Fruit fly (Drosophila melanogaster) whole organism, embryonic: ENCODE measurements around the gene Cdc6.
A peak's percentile ranks its signal among the peaks of the same experiment; 100 is the strongest.

Source experiments
- ATbp ChIP-seq: fragments of 200-800 bp; sonication (Bioruptor generic); optimal IDR thresholded peaks from 2 replicates; lab custom pipeline; 2017; ENCODE audit warnings: missing biosample characterization, mild to moderate bottlenecking, missing genetic modification characterization, missing genetic modification reagents
- Bdp1 ChIP-seq: fragments of 200-800 bp; sonication (Bioruptor generic); optimal IDR thresholded peaks from 3 replicates; lab custom pipeline; 2016; ENCODE audit warnings: missing biosample characterization, missing genetic modification characterization
- CG10959 ChIP-seq: fragments of 200-800 bp; sonication (Bioruptor generic); IDR thresholded peaks from 2 replicates; pipeline ENCODE4 v1.3.6; 2022; ENCODE audit warnings: missing biosample characterization, missing genetic modification characterization
- CG14441 ChIP-seq: fragments of 200-800 bp; sonication (Bioruptor generic); IDR thresholded peaks from 2 replicates; pipeline ENCODE4 v1.3.6; 2022; ENCODE audit warnings: missing biosample characterization, missing genetic modification characterization
- CG15073 ChIP-seq: fragments of 200-800 bp; sonication (Bioruptor generic); optimal IDR thresholded peaks from 2 replicates; lab custom pipeline; 2016; ENCODE audit warnings: missing biosample characterization, missing genetic modification characterization
- CG1602 ChIP-seq: fragments of 200-800 bp; sonication (Bioruptor generic); optimal IDR thresholded peaks from 3 replicates; lab custom pipeline; 2016; ENCODE audit warnings: missing biosample characterization, missing genetic modification characterization
- CG16815 ChIP-seq: fragments of 200-800 bp; sonication (Bioruptor generic); optimal IDR thresholded peaks from 3 replicates; lab custom pipeline; 2017; ENCODE audit warnings: missing biosample characterization, mild to moderate bottlenecking, missing genetic modification characterization
- CG17829 ChIP-seq: fragments of 200-800 bp; optimal IDR thresholded peaks from 2 replicates; lab custom pipeline; 2019; ENCODE audit warnings: missing biosample characterization, mild to moderate bottlenecking, missing genetic modification characterization, moderate library complexity
- CG18599 ChIP-seq: fragments of 200-800 bp; sonication (Bioruptor generic); optimal IDR thresholded peaks from 3 replicates; lab custom pipeline; 2017; ENCODE audit warnings: missing biosample characterization, missing genetic modification characterization, mild to moderate bottlenecking, moderate library complexity, missing genetic modification reagents
- CG18619 ChIP-seq: fragments of 200-800 bp; sonication (Bioruptor generic); optimal IDR thresholded peaks from 3 replicates; lab custom pipeline; 2017; ENCODE audit warnings: missing biosample characterization, mild to moderate bottlenecking, missing genetic modification characterization
- CG2129 ChIP-seq: fragments of 200-800 bp; sonication (Bioruptor generic); IDR thresholded peaks from 2 replicates; pipeline ENCODE4 v1.3.6; 2022; ENCODE audit warnings: missing biosample characterization, missing genetic modification characterization; ENCODE audit not compliant: partially characterized antibody
- CG31441 ChIP-seq: fragments of 200-800 bp; sonication (Bioruptor generic); IDR thresholded peaks from 2 replicates; pipeline ENCODE4 v1.3.6; 2022; ENCODE audit warnings: missing biosample characterization, missing genetic modification characterization
- CG32767 ChIP-seq: fragments of 200-800 bp; sonication (Bioruptor generic); IDR thresholded peaks from 2 replicates; pipeline ENCODE4 v1.3.6; 2022; ENCODE audit warnings: missing biosample characterization, missing genetic modification characterization
- CG6654 ChIP-seq: fragments of 200-800 bp; sonication (Bioruptor generic); optimal IDR thresholded peaks from 2 replicates; lab custom pipeline; 2017; ENCODE audit warnings: missing biosample characterization, mild to moderate bottlenecking, missing genetic modification characterization
- CG6689 ChIP-seq: fragments of 200-800 bp; sonication (Bioruptor generic); IDR thresholded peaks from 2 replicates; pipeline ENCODE4 v1.3.6; 2022; ENCODE audit warnings: missing biosample characterization, missing genetic modification characterization
- CG7357 ChIP-seq: fragments of 200-800 bp; sonication (Bioruptor generic); IDR thresholded peaks from 3 replicates; pipeline ENCODE4 v1.3.6; 2022; ENCODE audit warnings: missing biosample characterization, missing genetic modification characterization
- CG8281 ChIP-seq: fragments of 200-800 bp; sonication (Bioruptor generic); optimal IDR thresholded peaks from 2 replicates; lab custom pipeline; 2018; ENCODE audit warnings: missing biosample characterization, mild to moderate bottlenecking, missing genetic modification characterization, moderate library complexity
- CG9215 ChIP-seq: fragments of 200-800 bp; sonication (Bioruptor generic); IDR thresholded peaks from 2 replicates; pipeline ENCODE4 v1.3.6; 2022; ENCODE audit warnings: missing biosample characterization, missing genetic modification characterization
- CTCF ChIP-seq: fragments of 200-800 bp; sonication (Bioruptor generic); optimal IDR thresholded peaks from 2 replicates; lab custom pipeline; 2017; ENCODE audit warnings: missing biosample characterization, mild to moderate bottlenecking, missing genetic modification characterization, moderate library complexity
- D ChIP-seq, 2 experiments: fragments of 200-800 bp in 1 of 2; fragments of >200 bp in 1 of 2; sonication (Bioruptor generic) in 1 of 2; optimal IDR thresholded peaks; 2 replicates in 1 of 2; 3 replicates in 1 of 2; lab custom pipeline; 2017; ENCODE audit warnings: mild to moderate bottlenecking in 1 of 2, missing biosample characterization in 1 of 2, missing genetic modification characterization in 1 of 2, missing genetic modification reagents in 1 of 2
- D19A ChIP-seq: fragments of 200-800 bp; optimal IDR thresholded peaks from 3 replicates; lab custom pipeline; 2019; ENCODE audit warnings: missing biosample characterization, mild to moderate bottlenecking, missing genetic modification characterization, moderate library complexity
- Drgx ChIP-seq: fragments of 200-800 bp; sonication (Bioruptor generic); IDR thresholded peaks from 2 replicates; pipeline ENCODE4 v1.3.6; 2022; ENCODE audit warnings: missing biosample characterization, missing genetic modification characterization
- HLH54F ChIP-seq: fragments of 200-800 bp; sonication (Bioruptor generic); optimal IDR thresholded peaks from 3 replicates; lab custom pipeline; 2016; ENCODE audit warnings: missing biosample characterization, missing genetic modification characterization
- Hr51 ChIP-seq, 2 experiments: fragments of 200-800 bp; sonication (Bioruptor generic); optimal IDR thresholded peaks; 2 replicates in 1 of 2; 3 replicates in 1 of 2; lab custom pipeline; 2016 to 2018; ENCODE audit warnings: missing biosample characterization in 2 of 2, missing genetic modification characterization in 2 of 2, mild to moderate bottlenecking in 1 of 2, moderate library complexity in 1 of 2
- Nf-YB ChIP-seq: fragments of 200-800 bp; sonication (Bioruptor generic); optimal IDR thresholded peaks from 3 replicates; lab custom pipeline; 2019; ENCODE audit warnings: missing biosample characterization, mild to moderate bottlenecking, missing genetic modification characterization, moderate library complexity
- Rfx ChIP-seq: fragments of 200-800 bp; sonication (Bioruptor generic); IDR thresholded peaks from 2 replicates; pipeline ENCODE4 v1.3.6; 2022; ENCODE audit warnings: missing biosample characterization, missing genetic modification characterization
- Taf1 ChIP-seq: fragments of 200-800 bp; sonication (Bioruptor generic); IDR thresholded peaks from 2 replicates; pipeline ENCODE4 v1.3.6; 2022; ENCODE audit warnings: missing biosample characterization, missing genetic modification characterization
- ato ChIP-seq: fragments of 200-800 bp; sonication (Bioruptor generic); IDR thresholded peaks from 2 replicates; pipeline ENCODE4 v1.3.6; 2022; ENCODE audit warnings: missing biosample characterization, missing genetic modification characterization; ENCODE audit not compliant: partially characterized antibody
- bsh ChIP-seq, 2 experiments: fragments of 200-800 bp; sonication (Bioruptor generic); optimal IDR thresholded peaks; 2 replicates each; lab custom pipeline; 2017 to 2018; ENCODE audit warnings: mild to moderate bottlenecking in 2 of 2, missing biosample characterization in 2 of 2, missing genetic modification characterization in 2 of 2, moderate library complexity in 1 of 2
- chif ChIP-seq, 2 experiments: fragments of 200-800 bp; sonication (Bioruptor generic); optimal IDR thresholded peaks; 3 replicates each; lab custom pipeline; 2016; ENCODE audit warnings: missing biosample characterization in 2 of 2, missing genetic modification characterization in 2 of 2
- dmrt99B ChIP-seq: fragments of 200-800 bp; sonication (Bioruptor generic); optimal IDR thresholded peaks from 2 replicates; lab custom pipeline; 2018; ENCODE audit warnings: missing biosample characterization, mild to moderate bottlenecking, missing genetic modification characterization, moderate library complexity
- dysf ChIP-seq: fragments of 200-800 bp; sonication (Bioruptor generic); IDR thresholded peaks from 3 replicates; pipeline ENCODE4 v1.3.6; 2022; ENCODE audit warnings: missing biosample characterization, missing genetic modification characterization
- exex ChIP-seq: fragments of 200-800 bp; sonication (Bioruptor generic); optimal IDR thresholded peaks from 4 replicates; lab custom pipeline; 2018; ENCODE audit warnings: missing biosample characterization, mild to moderate bottlenecking, missing genetic modification characterization, moderate library complexity
- fd102C ChIP-seq: fragments of 200-800 bp; sonication (Bioruptor generic); optimal IDR thresholded peaks from 2 replicates; lab custom pipeline; 2018; ENCODE audit warnings: missing biosample characterization, mild to moderate bottlenecking, missing genetic modification characterization, moderate library complexity
- h ChIP-seq: fragments of >200 bp; optimal IDR thresholded peaks from 2 replicates; lab custom pipeline; 2017
- jing ChIP-seq: fragments of 200-800 bp; sonication (Bioruptor generic); optimal IDR thresholded peaks from 2 replicates; lab custom pipeline; 2018; ENCODE audit warnings: missing biosample characterization, mild to moderate bottlenecking, missing genetic modification characterization
- lbe ChIP-seq: fragments of 200-800 bp; sonication (Bioruptor generic); optimal IDR thresholded peaks from 2 replicates; lab custom pipeline; 2016; ENCODE audit warnings: missing biosample characterization, mild to moderate bottlenecking, missing genetic modification characterization
- nom ChIP-seq: fragments of 200-800 bp; sonication (Bioruptor generic); optimal IDR thresholded peaks from 2 replicates; lab custom pipeline; 2017; ENCODE audit warnings: missing biosample characterization, missing genetic modification characterization, mild to moderate bottlenecking, moderate library complexity, missing genetic modification reagents
- oc ChIP-seq: fragments of 200-800 bp; sonication (Bioruptor generic); optimal IDR thresholded peaks from 2 replicates; lab custom pipeline; 2018; ENCODE audit warnings: missing biosample characterization, mild to moderate bottlenecking, missing genetic modification characterization, moderate library complexity
- pfk ChIP-seq: fragments of 200-800 bp; sonication (Bioruptor generic); optimal IDR thresholded peaks from 2 replicates; lab custom pipeline; 2018; ENCODE audit warnings: missing biosample characterization, mild to moderate bottlenecking, missing genetic modification characterization, moderate library complexity
- ranshi ChIP-seq: fragments of 200-800 bp; sonication (Bioruptor generic); IDR thresholded peaks from 2 replicates; pipeline ENCODE4 v1.3.6; 2022; ENCODE audit warnings: missing biosample characterization, missing genetic modification characterization
- row ChIP-seq: fragments of 200-800 bp; sonication (Bioruptor generic); IDR thresholded peaks from 3 replicates; pipeline ENCODE4 v1.3.6; 2022; ENCODE audit warnings: missing biosample characterization, missing genetic modification characterization
- shn ChIP-seq: fragments of 200-800 bp; sonication (Bioruptor generic); optimal IDR thresholded peaks from 3 replicates; lab custom pipeline; 2016; ENCODE audit warnings: missing biosample characterization, missing genetic modification characterization
- slbo ChIP-seq: fragments of 200-800 bp; sonication (Bioruptor generic); IDR thresholded peaks from 2 replicates; pipeline ENCODE4 v1.3.6; 2022; ENCODE audit warnings: missing biosample characterization, missing genetic modification characterization
- vvl ChIP-seq: fragments of 200-800 bp; sonication (Bioruptor generic); IDR thresholded peaks from 2 replicates; pipeline ENCODE4 v1.3.6; 2022; ENCODE audit warnings: missing biosample characterization, missing genetic modification characterization
- zf30C ChIP-seq: fragments of 200-800 bp; sonication (Bioruptor generic); optimal IDR thresholded peaks from 3 replicates; lab custom pipeline; 2018; ENCODE audit warnings: missing biosample characterization, mild to moderate bottlenecking, missing genetic modification characterization

Cdc6 gene

dm6 chr3L:8669847-8670622, 36.2 kb upstream of the Cdc6 start (continued):
- TF ChIP-seq row (GFP tag; lab: Robert Waterston, UW) (no peak), dmrt99B (no peak), Nf-YB (GFP tag; lab: Kevin White, UChicago) (no peak), jing (no peak), CG8281 (no peak), h (lab: Kevin White, UChicago) (no peak), dysf (GFP tag; lab: Robert Waterston, UW) (no peak), CG31441 (GFP tag; lab: Robert Waterston, UW) (no peak), chif (GFP tag; optimal IDR thresholded peaks at IDR 0.05; lab: Kevin White, UChicago) (no peak), ato (GFP tag; lab: Robert Waterston, UW) (no peak), oc (tag; lab: Kevin White, UChicago) (no peak), Rfx (no peak), zf30C (GFP tag; lab: Kevin White, UChicago) (no peak), CG6689 (GFP tag; lab: Robert Waterston, UW) (no peak), CG18619 (GFP tag; lab: Kevin White, UChicago) (no peak), exex (tag; lab: Kevin White, UChicago) (no peak), CTCF (GFP tag; lab: Kevin White, UChicago) (peak; percentile 16), CG18599 (no peak), CG7357 (GFP tag; lab: Robert Waterston, UW) (no peak), CG9215 (GFP tag; lab: Robert Waterston, UW) (no peak), vvl (GFP tag; lab: Robert Waterston, UW) (no peak), ATbp (no peak), slbo (GFP tag; lab: Robert Waterston, UW) (no peak)
- TF ChIP-seq, all 482 proteins: peak for 6

dm6 chr3L:8669087-8669486, 35.2 kb upstream of the Cdc6 start:
- TF ChIP-seq shn (GFP tag; lab: Kevin White, UChicago): no peak
- peak in 1 of 2 experiments; percentile 22 for TF ChIP-seq bsh (GFP tag; optimal IDR thresholded peaks at IDR 0.05; lab: Kevin White, UChicago)
- TF ChIP-seq lbe (GFP tag; lab: Kevin White, UChicago): peak; percentile 29
- TF ChIP-seq row (GFP tag; lab: Robert Waterston, UW): 0 out of 3 replicates have a peak, but pooled peaks have one; percentile 7
- TF ChIP-seq CG6654 (GFP tag; lab: Kevin White, UChicago): no peak
- TF ChIP-seq fd102C (GFP tag; lab: Kevin White, UChicago): no peak
- TF ChIP-seq nom: peak; percentile 25
- TF ChIP-seq Drgx (GFP tag; lab: Robert Waterston, UW): 0 out of 2 replicates have a peak, but pooled peaks have one; percentile 35
- TF ChIP-seq HLH54F (GFP tag; lab: Kevin White, UChicago): no peak
- TF ChIP-seq D (optimal IDR thresholded peaks at IDR 0.05; lab: Kevin White, UChicago): no peak
- TF ChIP-seq D (GFP tag; optimal IDR thresholded peaks at IDR 0.05; lab: Kevin White, UChicago): no peak
- no peak for TF ChIP-seq CG14441 (GFP tag; lab: Robert Waterston, UW)
- TF ChIP-seq D19A (tag; lab: Kevin White, UChicago): peak; percentile 78

- TF ChIP-seq CG1602 (GFP tag; lab: Kevin White, UChicago): no peak
- no peak for TF ChIP-seq Taf1 (GFP tag; lab: Robert Waterston, UW)
- TF ChIP-seq Hr51 (GFP tag; optimal IDR thresholded peaks at IDR 0.05; lab: Kevin White, UChicago): peak in 1 of 2 experiments; percentile 46
- TF ChIP-seq CG15073 (GFP tag; lab: Kevin White, UChicago): no peak
- peak; percentile 71 for TF ChIP-seq CG17829 (tag; lab: Kevin White, UChicago)
- TF ChIP-seq Bdp1: no peak
- no peak for TF ChIP-seq ranshi (GFP tag; lab: Robert Waterston, UW)
- no peak for TF ChIP-seq CG2129 (GFP tag; lab: Robert Waterston, UW)
- 0 out of 2 replicates have a peak, but pooled peaks have one; percentile 13 for TF ChIP-seq CG32767 (GFP tag; lab: Robert Waterston, UW)
- no peak for TF ChIP-seq CG10959
- peak; percentile 78 for TF ChIP-seq CG31441 (GFP tag; lab: Robert Waterston, UW)
- no peak for TF ChIP-seq pfk (GFP tag; lab: Kevin White, UChicago)
- peak; percentile 15 for TF ChIP-seq CG16815
Measured at dm6 chr3L:8667809-8668593, 34.1 kb upstream of the Cdc6 start.
